Worm (Caenorhabditis elegans) whole organism, L3 larva: Measurements from ENCODE around the gene dct-7.
A peak's percentile ranks its signal among the peaks of the same experiment; 100 is the strongest.

ENCODE experiments used
- R02D3.7 ChIP-seq: fragments of 150-350 bp; optimal IDR thresholded peaks from 2 replicates; lab custom pipeline; 2014; ENCODE audit warnings: missing biosample characterization, missing genetic modification characterization
- aly-2 ChIP-seq: fragments of 150-350 bp; optimal IDR thresholded peaks from 2 replicates; lab custom pipeline; 2014; ENCODE audit warnings: missing biosample characterization, missing genetic modification characterization
- ama-1 ChIP-seq: fragments of 150-350 bp; optimal IDR thresholded peaks from 2 replicates; lab custom pipeline; 2018
- ceh-16 ChIP-seq: sonication (generic microtip); optimal IDR thresholded peaks from 2 replicates; lab custom pipeline; 2017; ENCODE audit warnings: missing biosample characterization, missing genetic modification characterization
- ceh-28 ChIP-seq: fragments of 150-350 bp; optimal IDR thresholded peaks from 2 replicates; lab custom pipeline; 2014; ENCODE audit warnings: missing biosample characterization, missing genetic modification reagents, missing genetic modification characterization
- ceh-9 ChIP-seq: sonication (generic microtip); optimal IDR thresholded peaks from 2 replicates; lab custom pipeline; 2018; ENCODE audit warnings: missing biosample characterization, missing genetic modification characterization
- elt-1 ChIP-seq: fragments of 150-350 bp; optimal IDR thresholded peaks from 2 replicates; lab custom pipeline; 2014; ENCODE audit warnings: missing biosample characterization, missing genetic modification characterization
- elt-2 ChIP-seq: sonication (generic microtip); optimal IDR thresholded peaks from 2 replicates; lab custom pipeline; 2016; ENCODE audit warnings: missing genetic modification reagents, mild to moderate bottlenecking, missing genetic modification characterization, missing compliant biosample characterization
- elt-3 ChIP-seq, 3 experiments: fragments of 150-350 bp in 1 of 3; sonication (generic microtip) in 2 of 3; optimal IDR thresholded peaks; 2 replicates in 2 of 3; 4 replicates in 1 of 3; lab custom pipeline; 2014 to 2017; ENCODE audit warnings: missing biosample characterization in 3 of 3, missing genetic modification characterization in 3 of 3
- fkh-10 ChIP-seq: sonication (generic microtip); optimal IDR thresholded peaks from 2 replicates; lab custom pipeline; 2017; ENCODE audit warnings: missing biosample characterization, missing genetic modification reagents, missing genetic modification characterization
- fkh-2 ChIP-seq: fragments of 150-350 bp; optimal IDR thresholded peaks from 2 replicates; lab custom pipeline; 2014; ENCODE audit warnings: missing biosample characterization, missing genetic modification reagents, missing genetic modification characterization
- hmg-11 ChIP-seq: sonication (generic microtip); optimal IDR thresholded peaks from 2 replicates; lab custom pipeline; 2016; ENCODE audit warnings: missing genetic modification characterization, missing compliant biosample characterization
- jun-1 ChIP-seq: fragments of 150-350 bp; optimal IDR thresholded peaks from 2 replicates; lab custom pipeline; 2014; ENCODE audit warnings: missing biosample characterization, missing genetic modification reagents, missing genetic modification characterization
- lin-39 ChIP-seq: fragments of 150-350 bp; optimal IDR thresholded peaks from 2 replicates; lab custom pipeline; 2018; ENCODE audit warnings: missing biosample characterization, missing genetic modification reagents, missing genetic modification characterization
- mml-1 ChIP-seq: fragments of 150-350 bp; sonication (generic microtip); optimal IDR thresholded peaks from 3 replicates; lab custom pipeline; 2014; ENCODE audit warnings: missing biosample characterization, missing genetic modification characterization
- nhr-12 ChIP-seq: fragments of 150-350 bp; optimal IDR thresholded peaks from 2 replicates; lab custom pipeline; 2014; ENCODE audit warnings: missing biosample characterization, missing genetic modification characterization
- nhr-23 ChIP-seq: fragments of 150-350 bp; optimal IDR thresholded peaks from 2 replicates; lab custom pipeline; 2014; ENCODE audit warnings: missing biosample characterization, missing genetic modification reagents, missing genetic modification characterization
- nhr-25 ChIP-seq: sonication (generic microtip); optimal IDR thresholded peaks from 2 replicates; lab custom pipeline; 2017; ENCODE audit warnings: missing biosample characterization, missing genetic modification characterization
- nhr-28 ChIP-seq: fragments of 150-350 bp; optimal IDR thresholded peaks from 2 replicates; lab custom pipeline; 2014; ENCODE audit warnings: missing biosample characterization, missing genetic modification characterization
- nhr-43 ChIP-seq: sonication (generic microtip); optimal IDR thresholded peaks from 2 replicates; lab custom pipeline; 2016; ENCODE audit warnings: mild to moderate bottlenecking, missing genetic modification characterization, missing compliant biosample characterization; ENCODE audit not compliant: poor library complexity, severe bottlenecking
- nhr-67 ChIP-seq: fragments of 150-350 bp; optimal IDR thresholded peaks from 2 replicates; lab custom pipeline; 2014; ENCODE audit warnings: missing biosample characterization, missing genetic modification characterization
- nhr-77 ChIP-seq: fragments of 150-350 bp; optimal IDR thresholded peaks from 2 replicates; lab custom pipeline; 2014; ENCODE audit warnings: missing biosample characterization, missing genetic modification characterization
- pha-4 ChIP-seq: fragments of 150-350 bp; optimal IDR thresholded peaks from 2 replicates; lab custom pipeline; 2014; ENCODE audit warnings: missing biosample characterization, missing genetic modification reagents, missing genetic modification characterization
- skn-1 ChIP-seq: fragments of 150-350 bp; optimal IDR thresholded peaks from 2 replicates; lab custom pipeline; 2014; ENCODE audit warnings: missing biosample characterization, missing genetic modification characterization
- snpc-4 ChIP-seq: fragments of 150-350 bp; optimal IDR thresholded peaks from 2 replicates; lab custom pipeline; 2014; ENCODE audit warnings: missing biosample characterization, missing genetic modification characterization
- unc-39 ChIP-seq: sonication (generic microtip); optimal IDR thresholded peaks from 4 replicates; lab custom pipeline; 2017; ENCODE audit warnings: missing biosample characterization, missing genetic modification characterization
- unc-62 ChIP-seq: fragments of 150-350 bp; sonication (generic microtip); optimal IDR thresholded peaks from 4 replicates; lab custom pipeline; 2014; ENCODE audit warnings: missing biosample characterization, missing genetic modification reagents, missing genetic modification characterization
- ztf-11 ChIP-seq: fragments of 150-350 bp; optimal IDR thresholded peaks from 2 replicates; lab custom pipeline; 2014; ENCODE audit warnings: missing biosample characterization, missing genetic modification characterization
- ztf-4 ChIP-seq: fragments of 150-350 bp; optimal IDR thresholded peaks from 2 replicates; lab custom pipeline; 2014; ENCODE audit warnings: missing biosample characterization, missing genetic modification characterization

dct-7 gene

DNA sequence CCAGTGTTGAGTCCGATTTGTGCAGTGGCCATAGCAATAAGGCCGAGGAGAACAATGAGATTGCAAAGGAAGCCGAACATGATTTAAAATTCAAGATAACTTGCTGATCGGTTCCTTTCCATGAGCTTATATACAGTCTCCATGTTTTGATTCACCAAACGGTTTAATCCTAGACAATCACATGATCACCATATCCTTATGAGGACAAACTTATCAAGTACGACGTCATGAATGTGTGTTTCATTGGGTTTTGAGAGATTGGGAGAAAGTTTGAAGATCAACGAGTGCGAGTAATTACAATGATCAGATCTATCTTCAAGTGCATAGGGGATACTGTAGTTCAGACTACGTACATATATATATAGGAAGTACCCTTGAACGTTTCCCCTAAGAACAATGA, at the start of gene dct-7:
dct-7 (minus strand) TSS at position 101 of the 400 bp plus-strand sequence.
- TF ChIP-seq unc-39 (tag; lab: Kevin White, UChicago) (no peak), lin-39 (tag; lab: Kevin White, UChicago) (no peak), nhr-43 (tag; lab: Kevin White, UChicago) (peak; percentile 30), nhr-28 (tag; lab: Kevin White, UChicago) (no peak)

ce11 chrIV:4338217-4338616, 47.8 kb upstream of the dct-7 start:
- TF ChIP-seq nhr-25 (peak; percentile 48), elt-1 (tag; lab: Kevin White, UChicago) (peak; percentile 82), nhr-77 (tag; lab: Kevin White, UChicago) (no peak)

- TF ChIP-seq skn-1 (tag; lab: Kevin White, UChicago) (no peak), fkh-2 (no peak), elt-2 (tag; lab: Kevin White, UChicago) (no peak), elt-3 (tag; optimal IDR thresholded peaks at IDR 0.05; lab: Kevin White, UChicago) (no peak), ceh-16 (no peak), nhr-67 (no peak), nhr-25 (no peak), ceh-28 (no peak), nhr-12 (tag; lab: Kevin White, UChicago) (no peak), R02D3.7 (tag; lab: Kevin White, UChicago) (no peak), aly-2 (no peak), snpc-4 (tag; lab: Kevin White, UChicago) (no peak), pha-4 (tag; lab: Kevin White, UChicago) (no peak)
These were observed 45.9 kb upstream of the dct-7 start, which contains the start of the genes W03B1.3 and oac-51 for ce11 chrIV:4336139-4336851. TSS of gene W03B1.3 (minus strand) at chrIV:4336239. TSS of gene oac-51 (plus strand) at chrIV:4336801.

- TF ChIP-seq elt-2 (tag; lab: Kevin White, UChicago) (peak; percentile 22), aly-2 (no peak), ceh-16 (no peak), snpc-4 (tag; lab: Kevin White, UChicago) (no peak)
These were observed 36.1 kb upstream of the dct-7 start, which contains the start of gene trpl-2 for ce11 chrIV:4326445-4326844. TSS of gene trpl-2 (plus strand) at chrIV:4326654.

- no peak for TF ChIP-seq ztf-4
- no peak for TF ChIP-seq nhr-12 (tag; lab: Kevin White, UChicago)
- no peak for TF ChIP-seq jun-1
- TF ChIP-seq ceh-28, result peak; percentile 92
These were observed 29.1 kb upstream of the dct-7 start for ce11 chrIV:4319473-4319872.

DNA sequence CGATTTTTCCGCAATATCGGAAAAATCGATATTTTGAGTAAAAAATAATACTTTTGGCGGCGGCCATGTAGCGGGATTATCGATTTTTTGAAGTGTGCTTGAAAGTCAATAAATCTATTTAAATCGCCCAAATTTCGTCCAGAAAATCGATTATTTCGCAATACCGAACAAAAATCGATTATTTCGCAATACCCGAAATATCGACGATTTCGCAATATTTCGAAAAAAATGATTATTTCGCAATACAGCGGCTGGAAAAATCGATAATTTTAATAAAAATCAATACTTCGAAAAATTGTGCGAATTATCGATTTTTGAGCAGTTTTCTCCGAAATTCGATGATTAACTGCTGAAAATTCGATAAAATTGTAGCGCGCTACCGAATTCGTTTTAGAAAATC, 27.7 kb upstream of the dct-7 start:
- TF ChIP-seq mml-1 (tag; lab: Kevin White, UChicago), result no peak
- TF ChIP-seq ama-1, result no peak
- TF ChIP-seq nhr-67, result no peak
- no peak for TF ChIP-seq hmg-11
- no peak for TF ChIP-seq snpc-4 (tag; lab: Kevin White, UChicago)
- no peak for TF ChIP-seq nhr-77 (tag; lab: Kevin White, UChicago)
- TF ChIP-seq ceh-9, result no peak

DNA sequence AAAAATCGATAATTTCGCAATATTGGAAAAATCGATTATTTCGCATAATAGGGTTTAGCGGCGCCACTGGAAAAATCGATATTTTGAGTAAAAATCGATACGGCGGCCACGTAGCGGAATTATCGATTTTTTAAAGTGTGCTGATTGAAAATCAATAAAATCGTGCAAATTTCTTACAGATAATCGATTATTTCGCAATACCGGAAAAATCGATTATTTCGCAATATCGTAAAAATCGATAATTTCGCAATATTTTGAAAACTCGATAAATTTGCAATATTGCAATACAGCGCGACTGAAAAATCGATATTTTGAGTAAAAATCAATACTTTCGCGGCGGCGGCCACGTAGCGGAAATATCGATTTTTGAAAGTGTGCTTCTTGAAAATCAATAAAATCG, 27.3 kb upstream of the dct-7 start:
- no peak for TF ChIP-seq nhr-23 (tag; lab: Kevin White, UChicago)
- TF ChIP-seq fkh-10 (GFP tag; lab: Kevin White, UChicago), result no peak
- TF ChIP-seq unc-62 (GFP tag; lab: Kevin White, UChicago), result no peak
- TF ChIP-seq ztf-11 (tag; lab: Kevin White, UChicago), result no peak
- TF ChIP-seq jun-1, result no peak
- TF ChIP-seq ceh-28, result peak; percentile 96
